Worm (Caenorhabditis elegans) whole organism, young adult: ENCODE results near the gene fbxb-104.
A peak's percentile ranks its signal among the peaks of the same experiment; 100 is the strongest.

Experiments
- B0019.2 ChIP-seq: fragments of 200-800 bp; sonication (Bioruptor generic); conservative IDR thresholded peaks from 2 replicates; pipeline ENCODE4 v1.3.6; 2022; ENCODE audit warnings: missing genetic modification reagents, missing genetic modification characterization, missing compliant biosample characterization
- B0336.3 ChIP-seq: fragments of 200-800 bp; sonication (Bioruptor generic); IDR thresholded peaks from 2 replicates; pipeline ENCODE4 v1.3.6; 2022; ENCODE audit warnings: missing genetic modification characterization, missing compliant biosample characterization
- D2030.7 ChIP-seq: fragments of 200-800 bp; sonication (Bioruptor generic); IDR thresholded peaks from 2 replicates; pipeline ENCODE4 v1.3.6; 2022; ENCODE audit warnings: missing genetic modification reagents, missing genetic modification characterization, missing compliant biosample characterization
- F22D6.2 ChIP-seq: sonication (generic microtip); optimal IDR thresholded peaks from 2 replicates; lab custom pipeline; 2016; ENCODE audit warnings: mild to moderate bottlenecking, missing genetic modification characterization, missing compliant biosample characterization
- F33H1.4 ChIP-seq: fragments of 200-800 bp; sonication (Bioruptor generic); IDR thresholded peaks from 2 replicates; pipeline ENCODE4 v1.3.6; 2022; ENCODE audit warnings: missing genetic modification reagents, missing genetic modification characterization, missing compliant biosample characterization
- K11D2.4 ChIP-seq: fragments of 200-800 bp; sonication (Bioruptor generic); IDR thresholded peaks from 2 replicates; pipeline ENCODE4 v1.3.6; 2022; ENCODE audit warnings: missing genetic modification reagents, missing genetic modification characterization, missing compliant biosample characterization
- Y53G8AR.9 ChIP-seq: fragments of 200-800 bp; sonication (Bioruptor generic); conservative IDR thresholded peaks from 2 replicates; pipeline ENCODE4 v1.3.6; 2022; ENCODE audit warnings: missing genetic modification reagents, missing genetic modification characterization, missing compliant biosample characterization
- Y79H2A.3 ChIP-seq: fragments of 200-800 bp; sonication (Bioruptor generic); conservative IDR thresholded peaks from 2 replicates; pipeline ENCODE4 v1.3.6; 2022; ENCODE audit warnings: missing genetic modification reagents, missing genetic modification characterization, missing compliant biosample characterization
- aptf-2 ChIP-seq: fragments of 200-800 bp; sonication (Bioruptor generic); conservative IDR thresholded peaks from 2 replicates; pipeline ENCODE4 v1.3.6; 2022; ENCODE audit warnings: missing genetic modification reagents, missing genetic modification characterization, missing compliant biosample characterization
- atf-7 ChIP-seq: sonication (generic microtip); optimal IDR thresholded peaks from 2 replicates; lab custom pipeline; 2017; ENCODE audit warnings: mild to moderate bottlenecking, missing genetic modification characterization, missing compliant biosample characterization
- attf-5 ChIP-seq: fragments of 200-800 bp; sonication (Bioruptor generic); optimal IDR thresholded peaks from 2 replicates; lab custom pipeline; 2018; ENCODE audit warnings: mild to moderate bottlenecking, missing genetic modification characterization, missing compliant biosample characterization
- bed-1 ChIP-seq: fragments of 200-800 bp; sonication (Bioruptor generic); IDR thresholded peaks from 2 replicates; pipeline ENCODE4 v1.3.6; 2022; ENCODE audit warnings: missing genetic modification reagents, missing genetic modification characterization, missing compliant biosample characterization
- ceh-58 ChIP-seq: fragments of 200-800 bp; sonication (Bioruptor generic); IDR thresholded peaks from 2 replicates; pipeline ENCODE4 v1.3.6; 2022; ENCODE audit warnings: missing genetic modification characterization, missing compliant biosample characterization
- ceh-79 ChIP-seq: sonication (generic microtip); optimal IDR thresholded peaks from 2 replicates; lab custom pipeline; 2017; ENCODE audit warnings: mild to moderate bottlenecking, missing genetic modification characterization, missing compliant biosample characterization
- ceh-91 ChIP-seq: fragments of 200-800 bp; sonication (Bioruptor generic); IDR thresholded peaks from 2 replicates; pipeline ENCODE4 v1.3.6; 2022; ENCODE audit warnings: missing genetic modification reagents, missing genetic modification characterization, missing compliant biosample characterization
- dox-1 ChIP-seq: fragments of 200-800 bp; sonication (Bioruptor generic); IDR thresholded peaks from 2 replicates; pipeline ENCODE4 v1.3.6; 2022; ENCODE audit warnings: missing genetic modification reagents, missing genetic modification characterization, missing compliant biosample characterization
- efl-1 ChIP-seq: fragments of 150-350 bp; optimal IDR thresholded peaks from 2 replicates; lab custom pipeline; 2014; ENCODE audit warnings: missing biosample characterization, missing genetic modification reagents, missing genetic modification characterization
- hmg-20 ChIP-seq: fragments of 200-800 bp; sonication (Bioruptor generic); IDR thresholded peaks from 2 replicates; pipeline ENCODE4 v1.3.6; 2022; ENCODE audit warnings: missing genetic modification reagents, missing genetic modification characterization, missing compliant biosample characterization
- let-526 ChIP-seq: fragments of 200-800 bp; sonication (Bioruptor generic); IDR thresholded peaks from 2 replicates; pipeline ENCODE4 v1.3.6; 2022; ENCODE audit warnings: missing genetic modification reagents, missing genetic modification characterization, missing compliant biosample characterization
- let-607 ChIP-seq, 2 experiments: fragments of 200-800 bp in 1 of 2; sonication (Bioruptor generic) in 1 of 2; sonication (generic microtip) in 1 of 2; optimal IDR thresholded peaks; 2 replicates each; lab custom pipeline; 2016 to 2018; ENCODE audit warnings: mild to moderate bottlenecking in 2 of 2, missing compliant biosample characterization in 2 of 2, missing genetic modification characterization in 2 of 2, moderate library complexity in 2 of 2, missing genotype in 1 of 2
- lin-35 ChIP-seq, 3 experiments: fragments of 150-350 bp in 2 of 3; sonication (generic microtip) in 1 of 3; optimal IDR thresholded peaks; 2 replicates each; lab custom pipeline; 2014 to 2018; ENCODE audit warnings: missing biosample characterization in 3 of 3, missing genetic modification characterization in 3 of 3, missing genetic modification reagents in 3 of 3
- lsl-1 ChIP-seq: fragments of 200-800 bp; sonication (Bioruptor generic); optimal IDR thresholded peaks from 2 replicates; lab custom pipeline; 2018; ENCODE audit warnings: mild to moderate bottlenecking, missing genetic modification characterization, moderate library complexity, missing compliant biosample characterization
- madf-10 ChIP-seq: sonication (generic microtip); optimal IDR thresholded peaks from 2 replicates; lab custom pipeline; 2016; ENCODE audit warnings: mild to moderate bottlenecking, missing genetic modification characterization, missing compliant biosample characterization
- madf-8 ChIP-seq: fragments of 200-800 bp; sonication (Bioruptor generic); conservative IDR thresholded peaks from 2 replicates; pipeline ENCODE4 v1.3.6; 2022; ENCODE audit warnings: missing genetic modification reagents, missing genetic modification characterization, missing compliant biosample characterization
- mcd-1 ChIP-seq: fragments of 200-800 bp; sonication (Bioruptor generic); IDR thresholded peaks from 2 replicates; pipeline ENCODE4 v1.3.6; 2022; ENCODE audit warnings: missing genetic modification reagents, missing genetic modification characterization, missing compliant biosample characterization
- mel-28 ChIP-seq: sonication (generic microtip); optimal IDR thresholded peaks from 2 replicates; lab custom pipeline; 2016; ENCODE audit warnings: borderline replicate concordance, mild to moderate bottlenecking, missing genetic modification characterization, missing compliant biosample characterization
- mxl-1 ChIP-seq: sonication (generic microtip); optimal IDR thresholded peaks from 2 replicates; lab custom pipeline; 2016; ENCODE audit warnings: missing genetic modification characterization, missing compliant biosample characterization
- nhr-179 ChIP-seq: sonication (generic microtip); optimal IDR thresholded peaks from 2 replicates; lab custom pipeline; 2016; ENCODE audit warnings: mild to moderate bottlenecking, missing genetic modification characterization, missing compliant biosample characterization
- nhr-90 ChIP-seq: sonication (generic microtip); optimal IDR thresholded peaks from 2 replicates; lab custom pipeline; 2016; ENCODE audit warnings: missing genotype, mild to moderate bottlenecking, missing genetic modification characterization, missing compliant biosample characterization
- pha-4 ChIP-seq: fragments of 150-350 bp; sonication (generic microtip); optimal IDR thresholded peaks from 2 replicates; lab custom pipeline; 2014; ENCODE audit warnings: missing biosample characterization, missing genetic modification reagents, missing genetic modification characterization
- snpc-1.1 ChIP-seq: sonication (generic microtip); optimal IDR thresholded peaks from 2 replicates; lab custom pipeline; 2017; ENCODE audit warnings: missing genetic modification characterization, mild to moderate bottlenecking, missing compliant biosample characterization, antibody characterized with exemption, moderate library complexity, missing genotype, missing genetic modification reagents; ENCODE audit not compliant: insufficient read depth
- snpc-4 ChIP-seq, 5 experiments: fragments of 150-350 bp in 1 of 5; sonication (generic microtip) in 4 of 5; optimal IDR thresholded peaks; 2 replicates each; lab custom pipeline; 2014 to 2018; ENCODE audit warnings: missing genetic modification characterization in 5 of 5, missing biosample characterization in 3 of 5, antibody characterized with exemption in 2 of 5, mild to moderate bottlenecking in 2 of 5, missing compliant biosample characterization in 2 of 5, missing genotype in 2 of 5, moderate library complexity in 2 of 5, missing genetic modification reagents in 1 of 5
- somi-1 ChIP-seq: fragments of 200-800 bp; sonication (Bioruptor generic); optimal IDR thresholded peaks from 2 replicates; lab custom pipeline; 2018; ENCODE audit warnings: mild to moderate bottlenecking, missing genetic modification characterization, missing compliant biosample characterization
- tlf-1 ChIP-seq: fragments of 200-800 bp; sonication (Bioruptor generic); optimal IDR thresholded peaks from 2 replicates; lab custom pipeline; 2018; ENCODE audit warnings: mild to moderate bottlenecking, missing genetic modification characterization, missing compliant biosample characterization
- xnd-1 ChIP-seq: sonication (generic microtip); optimal IDR thresholded peaks from 2 replicates; lab custom pipeline; 2016; ENCODE audit warnings: missing genotype, missing genetic modification reagents, missing genetic modification characterization, missing compliant biosample characterization
- ztf-18 ChIP-seq: sonication (generic microtip); optimal IDR thresholded peaks from 2 replicates; lab custom pipeline; 2016; ENCODE audit warnings: missing genotype, mild to moderate bottlenecking, missing genetic modification characterization, missing compliant biosample characterization
- ztf-28 ChIP-seq: fragments of 200-800 bp; sonication (Bioruptor generic); IDR thresholded peaks from 2 replicates; pipeline ENCODE4 v1.3.6; 2022; ENCODE audit warnings: missing genetic modification reagents, missing genetic modification characterization, missing compliant biosample characterization
- ztf-3 ChIP-seq: fragments of 200-800 bp; sonication (Bioruptor generic); optimal IDR thresholded peaks from 2 replicates; lab custom pipeline; 2018; ENCODE audit warnings: mild to moderate bottlenecking, missing genetic modification characterization, missing compliant biosample characterization

The fbxb-104 gene

DNA sequence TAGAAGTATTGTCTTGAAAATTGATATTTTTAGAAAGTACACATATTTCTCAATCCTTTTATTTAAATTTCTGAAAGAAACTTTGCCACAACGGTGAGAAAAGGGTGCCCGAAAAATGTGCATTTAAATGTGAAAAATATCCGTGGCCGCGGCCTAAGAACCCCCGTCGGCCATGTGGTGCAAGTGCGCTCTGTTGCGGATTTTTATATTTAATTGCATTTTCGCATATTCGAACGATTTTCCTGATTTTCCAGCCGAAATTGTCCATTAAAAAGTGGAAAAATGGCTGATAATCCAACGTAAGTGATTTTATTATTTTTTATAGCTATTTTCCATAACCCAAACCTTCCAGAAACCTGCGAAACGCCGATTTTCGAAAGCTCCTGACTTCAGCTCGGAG is 5.2 kb upstream of the fbxb-104 start, which contains the start of gene smu-2 (continued):
- TF ChIP-seq pha-4 (no peak), F33H1.4 (no peak; the same call in none of the 2 replicates), attf-5 (GFP tag; lab: Kevin White, UChicago) (peak; percentile 80), bed-1 (GFP tag; lab: Robert Waterston, UW) (no peak), B0019.2 (GFP tag; lab: Robert Waterston, UW) (no peak), ztf-28 (GFP tag; lab: Robert Waterston, UW) (no peak), snpc-4 (GFP tag; optimal IDR thresholded peaks at IDR 0.05; lab: Kevin White, UChicago) (no peak), snpc-4 (tag; optimal IDR thresholded peaks at IDR 0.05; lab: Kevin White, UChicago) (peak in 1 of 4 experiments; percentile 23), lsl-1 (GFP tag; lab: Kevin White, UChicago) (peak; percentile 50), K11D2.4 (GFP tag; lab: Robert Waterston, UW) (no peak), mcd-1 (GFP tag; lab: Robert Waterston, UW) (peak; percentile 97)

DNA sequence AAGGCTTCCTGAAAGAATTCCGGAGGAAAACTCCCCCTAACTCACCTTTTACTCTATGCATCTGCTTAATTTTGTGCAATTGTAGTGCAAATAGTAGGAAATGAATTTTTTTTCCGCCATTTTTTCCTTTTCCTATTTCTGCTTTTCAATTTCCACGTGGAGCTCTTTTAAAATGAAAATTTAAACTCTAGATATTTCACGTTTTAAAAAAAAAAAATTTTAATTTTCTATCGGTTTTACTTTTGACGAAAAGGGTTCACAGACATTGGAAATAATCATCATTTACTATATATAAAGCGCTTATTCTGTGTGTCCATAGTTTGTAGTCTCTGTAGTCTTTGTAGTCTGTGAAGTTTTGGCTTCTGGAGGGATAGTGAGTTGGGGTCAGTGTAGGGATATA is 4.5 kb upstream of the fbxb-104 start, which contains the start of gene Y49F6B.8:
Gene Y49F6B.8 (minus strand): TSS at position 101 of the 400 bp plus-strand sequence.
- no peak for TF ChIP-seq mcd-1 (GFP tag; lab: Robert Waterston, UW)
- no peak for TF ChIP-seq atf-7 (tag; lab: Kevin White, UChicago)
- TF ChIP-seq ztf-28 (GFP tag; lab: Robert Waterston, UW), result no peak
- no peak for TF ChIP-seq dox-1 (GFP tag; lab: Robert Waterston, UW)
- no peak for TF ChIP-seq aptf-2 (GFP tag; lab: Robert Waterston, UW)
- no peak for TF ChIP-seq nhr-90 (tag; lab: Kevin White, UChicago)

DNA sequence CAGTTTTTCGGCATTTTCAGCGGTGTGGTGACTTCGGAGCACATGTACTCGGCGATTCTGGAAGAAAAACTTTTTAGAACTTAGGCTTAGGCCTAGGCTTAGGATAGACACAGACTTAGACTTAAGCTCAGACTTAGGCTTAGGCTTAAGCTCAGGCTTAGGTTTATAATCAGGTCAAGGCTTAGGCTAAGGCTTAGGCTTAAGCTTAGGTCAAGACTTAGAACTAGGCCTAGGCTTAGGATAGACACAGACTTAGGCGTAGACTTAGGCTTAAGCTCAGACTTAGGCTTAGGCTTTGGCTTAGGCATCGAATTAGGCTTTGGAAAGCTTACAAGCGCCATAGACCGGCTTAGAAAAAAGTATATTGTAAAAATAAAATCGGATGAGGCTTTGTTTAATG is 535 bp downstream of the fbxb-104 start:
- TF ChIP-seq let-526 (GFP tag; lab: Robert Waterston, UW) (no peak), mxl-1 (tag; lab: Kevin White, UChicago) (no peak), somi-1 (GFP tag; lab: Kevin White, UChicago) (no peak), Y79H2A.3 (GFP tag; lab: Robert Waterston, UW) (no peak), nhr-179 (tag; lab: Kevin White, UChicago) (no peak), efl-1 (GFP tag; lab: Kevin White, UChicago) (no peak), ceh-58 (no peak), ceh-79 (tag; lab: Kevin White, UChicago) (no peak), lsl-1 (GFP tag; lab: Kevin White, UChicago) (no peak), ztf-3 (GFP tag; lab: Kevin White, UChicago) (no peak), hmg-20 (GFP tag; lab: Robert Waterston, UW) (no peak), ceh-91 (GFP tag; lab: Robert Waterston, UW) (no peak), let-607 (tag; optimal IDR thresholded peaks at IDR 0.05; lab: Kevin White, UChicago) (no peak), madf-10 (tag; lab: Kevin White, UChicago) (no peak), xnd-1 (no peak), madf-8 (no peak), B0336.3 (GFP tag; lab: Robert Waterston, UW) (no peak), D2030.7 (no peak), mel-28 (tag; lab: Kevin White, UChicago) (no peak)
- TF ChIP-seq, all 124 proteins: peak for 0

DNA sequence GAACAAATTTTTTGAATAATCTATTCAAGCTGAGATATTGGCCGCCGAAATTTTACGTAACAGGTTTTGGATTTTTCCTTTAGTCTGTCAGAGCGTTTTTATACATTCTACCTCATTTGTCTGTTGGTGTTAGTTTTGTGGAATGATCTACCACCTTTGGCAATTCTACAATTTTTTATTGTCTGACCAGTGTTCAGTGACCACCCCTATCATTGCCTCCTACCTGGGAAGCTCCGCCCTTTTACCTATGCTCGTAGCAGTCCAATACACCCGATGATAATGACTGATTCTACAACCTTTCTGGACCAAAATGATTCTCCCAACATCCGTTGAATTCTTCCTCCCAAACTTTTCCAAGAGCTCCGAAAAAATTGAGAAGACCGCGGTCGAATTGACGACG is 3.3 kb downstream of the fbxb-104 start, which contains the start of gene sdz-32:
Gene sdz-32 (plus strand): TSS at position 301 of the 400 bp plus-strand sequence.
- TF ChIP-seq lin-35 (GFP tag; optimal IDR thresholded peaks at IDR 0.05; lab: Kevin White, UChicago) (no peak), atf-7 (tag; lab: Kevin White, UChicago) (no peak), ceh-91 (GFP tag; lab: Robert Waterston, UW) (no peak), F22D6.2 (no peak), Y53G8AR.9 (GFP tag; lab: Robert Waterston, UW) (no peak), tlf-1 (GFP tag; lab: Kevin White, UChicago) (no peak), madf-10 (tag; lab: Kevin White, UChicago) (no peak), ztf-18 (no peak), snpc-1.1 (tag; lab: Kevin White, UChicago) (no peak), B0019.2 (GFP tag; lab: Robert Waterston, UW) (no peak)
